Fruit fly (Drosophila melanogaster) whole organism: Measurements from ENCODE around the gene CG14546.
A peak's percentile ranks its signal among the peaks of the same experiment; 100 is the strongest.

Source experiments
- CG8478 ChIP-seq: fragments of >200 bp; optimal IDR thresholded peaks from 2 replicates; lab custom pipeline; 2018; ENCODE audit warnings: inconsistent platforms
- Dll ChIP-seq: fragments of >200 bp; optimal IDR thresholded peaks from 2 replicates; lab custom pipeline; 2017
- EcR ChIP-seq, 2 experiments: fragments of >200 bp; optimal IDR thresholded peaks; 2 replicates each; lab custom pipeline; 2017; ENCODE audit warnings: missing biosample characterization in 2 of 2, missing genetic modification characterization in 2 of 2, missing genetic modification reagents in 2 of 2
- pan ChIP-seq: fragments of >200 bp; optimal IDR thresholded peaks from 2 replicates; lab custom pipeline; 2017
- psq ChIP-seq: fragments of >200 bp; optimal IDR thresholded peaks from 2 replicates; lab custom pipeline; 2017
- usp ChIP-seq: fragments of >200 bp; optimal IDR thresholded peaks from 2 replicates; lab custom pipeline; 2017; ENCODE audit warnings: missing biosample characterization, missing genetic modification characterization, mixed read lengths

Gene CG14546

DNA sequence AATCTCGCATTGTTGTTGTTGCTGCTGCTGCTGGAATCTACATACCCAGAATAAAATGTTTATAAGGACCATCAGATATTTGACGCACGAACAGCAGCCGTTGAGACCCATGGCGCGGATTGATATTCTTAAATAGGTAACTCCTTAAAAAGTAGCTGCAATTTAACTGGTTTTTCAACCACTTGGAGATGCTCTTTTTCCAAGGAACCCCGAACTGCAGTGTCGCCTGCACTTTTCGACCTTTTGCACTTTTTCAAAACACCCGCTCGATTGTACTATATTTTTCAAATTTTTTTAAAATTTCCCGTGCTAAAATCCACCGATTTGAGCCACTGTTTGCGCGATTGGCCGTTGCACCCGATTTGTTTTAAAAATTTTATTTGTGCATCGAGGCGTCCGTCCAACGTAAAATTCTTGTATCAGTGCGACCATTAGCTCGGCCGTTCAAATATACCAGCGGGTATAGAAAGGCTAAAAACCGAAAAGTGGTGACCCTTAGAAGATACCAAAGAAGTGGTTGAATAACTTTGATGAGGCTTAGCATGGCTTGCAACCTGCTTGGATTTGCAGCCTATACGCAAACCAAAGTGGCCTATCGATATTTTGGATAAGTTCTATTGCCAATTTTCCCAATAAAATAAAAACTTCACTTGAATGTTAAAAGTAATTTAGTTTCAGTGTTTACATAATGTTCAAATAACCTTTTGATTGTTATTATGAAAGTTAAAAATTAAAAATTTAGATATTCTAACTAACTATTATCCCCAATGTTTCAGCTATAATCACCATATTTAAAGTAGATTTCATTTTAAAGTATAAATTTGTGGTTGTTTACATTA, 41.2 kb downstream of the CG14546 start, which contains the start of gene Tsp96F:
Gene Tsp96F (minus strand): TSS at position 457 of the 839 bp plus-strand sequence.
- TF ChIP-seq CG8478 (lab: Kevin White, UChicago) (no peak), EcR (GFP tag; optimal IDR thresholded peaks at IDR 0.05; lab: Kevin White, UChicago) (no peak), usp (GFP tag; lab: Kevin White, UChicago) (no peak), pan (no peak), Dll (lab: Kevin White, UChicago) (no peak), psq (lab: Kevin White, UChicago) (no peak)

dm6 chr3R:25880198-25880970, 42.0 kb downstream of the CG14546 start:
- TF ChIP-seq usp (GFP tag; lab: Kevin White, UChicago): no peak
- TF ChIP-seq CG8478 (lab: Kevin White, UChicago): no peak

DNA sequence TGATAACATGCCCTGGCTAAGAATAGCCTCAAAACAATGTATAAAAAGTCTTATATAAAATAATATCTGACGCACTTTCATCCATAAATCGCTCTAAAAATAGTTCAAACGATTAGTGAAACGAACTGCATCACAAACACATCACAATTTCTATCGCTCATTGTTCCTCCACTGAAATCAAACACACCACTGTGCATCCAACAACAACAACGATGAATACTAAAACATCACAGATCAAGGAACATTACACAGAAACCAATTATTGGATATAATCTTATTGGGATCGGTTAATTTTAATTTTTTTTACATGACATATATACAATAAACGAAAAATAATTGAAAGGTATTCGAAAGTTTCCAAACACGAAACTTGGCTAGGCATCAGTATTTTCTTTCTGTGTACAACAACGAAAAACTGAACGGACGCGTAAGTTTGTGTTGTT, 43.1 kb downstream of the CG14546 start:
- TF ChIP-seq EcR (GFP tag; optimal IDR thresholded peaks at IDR 0.05; lab: Kevin White, UChicago) (no peak), Dll (lab: Kevin White, UChicago) (no peak), pan (no peak), psq (lab: Kevin White, UChicago) (no peak), usp (GFP tag; lab: Kevin White, UChicago) (no peak), CG8478 (lab: Kevin White, UChicago) (no peak)

- peak in 1 of 2 experiments; percentile 2 for TF ChIP-seq EcR (GFP tag; optimal IDR thresholded peaks at IDR 0.05; lab: Kevin White, UChicago)
- no peak for TF ChIP-seq usp (GFP tag; lab: Kevin White, UChicago)
- no peak for TF ChIP-seq pan
- TF ChIP-seq Dll (lab: Kevin White, UChicago): no peak
- TF ChIP-seq psq (lab: Kevin White, UChicago): no peak
- TF ChIP-seq CG8478 (lab: Kevin White, UChicago): no peak
Measured at dm6 chr3R:25877064-25877463, 45.4 kb downstream of the CG14546 start.

dm6 chr3R:25876639-25877038, 45.8 kb downstream of the CG14546 start:
- no peak for TF ChIP-seq usp (GFP tag; lab: Kevin White, UChicago)
